Worm (Caenorhabditis elegans): ENCODE data around the gene ugt-29.

ugt-29 gene

ce11 chrV:725807-726572, 26.6 kb upstream of the ugt-29 start:
- TF ChIP-seq zip-11 (GFP tag; IDR thresholded peaks at IDR 0.05) (0 out of 2 replicates have a peak, but pooled peaks have one; percentile 29), daf-16 (GFP tag; optimal IDR thresholded peaks at IDR 0.05) (no peak), daf-16 (tag; optimal IDR thresholded peaks at IDR 0.05) (peak; percentile 62), ama-1 (optimal IDR thresholded peaks at IDR 0.05) (peak; percentile 93), F49E8.2 (tag; optimal IDR thresholded peaks at IDR 0.05; ENCODE audit: borderline replicate concordance) (no peak), lin-38 (GFP tag; IDR thresholded peaks at IDR 0.05) (no peak), nhr-25 (tag; optimal IDR thresholded peaks at IDR 0.05; ENCODE audit: borderline replicate concordance, insufficient read depth) (peak; percentile 2), fos-1 (tag; optimal IDR thresholded peaks at IDR 0.05) (no peak), madf-9 (GFP tag; conservative IDR thresholded peaks at IDR 0.05) (0 out of 2 replicates have a peak, but pooled peaks have one; percentile 3), unc-130 (GFP tag; optimal IDR thresholded peaks at IDR 0.05) (no peak), aha-1 (tag) (peak; percentile 96), jun-1 (tag; optimal IDR thresholded peaks at IDR 0.05) (peak; percentile 36), nhr-42 (GFP tag; IDR thresholded peaks at IDR 0.05) (0 out of 2 replicates have a peak, but pooled peaks have one; percentile 28), Y75B8A.6 (GFP tag; IDR thresholded peaks at IDR 0.05) (no peak), T26A8.4 (GFP tag; IDR thresholded peaks at IDR 0.05) (peak; percentile 58; the same call in 1 of the 2 replicates), spr-3 (GFP tag; optimal IDR thresholded peaks at IDR 0.05) (no peak), F44E2.7 (GFP tag; IDR thresholded peaks at IDR 0.05) (0 out of 2 replicates have a peak, but pooled peaks have one; percentile 46)

ce11 chrV:724946-725806, 25.8 kb upstream of the ugt-29 start:
- TF ChIP-seq unc-62 (GFP tag; optimal IDR thresholded peaks at IDR 0.05 in 1 of 2) (peak in 1 of 2 experiments; percentile 90), unc-62 (tag; optimal IDR thresholded peaks at IDR 0.05) (no peak), ztf-11 (tag; optimal IDR thresholded peaks at IDR 0.05) (no peak), ceh-82 (tag; optimal IDR thresholded peaks at IDR 0.05) (no peak), ceh-20 (GFP tag; IDR thresholded peaks at IDR 0.05) (no peak), Y48G9A.11 (GFP tag; IDR thresholded peaks at IDR 0.05) (no peak), rbr-2 (tag; optimal IDR thresholded peaks at IDR 0.05) (no peak), lin-39 (tag; optimal IDR thresholded peaks at IDR 0.05) (no peak), mxl-2 (GFP tag; conservative IDR thresholded peaks at IDR 0.05) (no peak; the same call in 1 of the 2 replicates), hif-1 (tag; optimal IDR thresholded peaks at IDR 0.05) (peak in 1 of 2 experiments; percentile 5), ztf-7 (tag; optimal IDR thresholded peaks at IDR 0.05) (no peak), dmd-6 (GFP tag; IDR thresholded peaks at IDR 0.05) (no peak), daf-19 (GFP tag; conservative IDR thresholded peaks at IDR 0.05) (no peak), dmd-8 (GFP tag; IDR thresholded peaks at IDR 0.05) (peak; percentile 65; the same call in 1 of the 2 replicates), snpc-1.2 (GFP tag; IDR thresholded peaks at IDR 0.05) (no peak), spr-3 (GFP tag; optimal IDR thresholded peaks at IDR 0.05) (no peak), hlh-11 (tag; optimal IDR thresholded peaks at IDR 0.05) (no peak), lin-38 (GFP tag; IDR thresholded peaks at IDR 0.05) (no peak), F10B5.3 (tag; optimal IDR thresholded peaks at IDR 0.05) (no peak), mep-1 (tag; optimal IDR thresholded peaks at IDR 0.05) (no peak), vab-7 (GFP tag; IDR thresholded peaks at IDR 0.05) (no peak), zfp-3 (GFP tag; conservative IDR thresholded peaks at IDR 0.05) (no peak; the same call in 1 of the 2 replicates), egl-27 (tag; optimal IDR thresholded peaks at IDR 0.05) (no peak), ZK546.5 (tag; optimal IDR thresholded peaks at IDR 0.05) (no peak), daf-12 (tag; optimal IDR thresholded peaks at IDR 0.05) (no peak), pqm-1 (tag; optimal IDR thresholded peaks at IDR 0.05) (no peak), daf-16 (GFP tag; optimal IDR thresholded peaks at IDR 0.05) (peak in 1 of 2 experiments; percentile 8), daf-16 (tag; optimal IDR thresholded peaks at IDR 0.05) (peak; percentile 4), zip-2 (tag; optimal IDR thresholded peaks at IDR 0.05) (no peak), ceh-44 (GFP tag; IDR thresholded peaks at IDR 0.05) (no peak), lin-13 (GFP tag; optimal IDR thresholded peaks at IDR 0.05) (no peak), ctbp-1 (GFP tag; IDR thresholded peaks at IDR 0.05) (no peak), T26A8.4 (GFP tag; IDR thresholded peaks at IDR 0.05) (peak; percentile 5), nhr-42 (GFP tag; IDR thresholded peaks at IDR 0.05) (no peak), aha-1 (tag) (peak; percentile 81), nhr-25 (tag; optimal IDR thresholded peaks at IDR 0.05; ENCODE audit: borderline replicate concordance, insufficient read depth) (no peak), ces-1 (GFP tag; optimal IDR thresholded peaks at IDR 0.05) (no peak)
